Fruit fly (Drosophila melanogaster) whole organism, embryonic: ENCODE results near the gene CG31904.

ENCODE experiments used
- ATbp ChIP-seq: fragments of 200-800 bp; sonication (Bioruptor generic); optimal IDR thresholded peaks from 2 replicates; lab custom pipeline; 2017; ENCODE audit warnings: missing biosample characterization, mild to moderate bottlenecking, missing genetic modification characterization, missing genetic modification reagents
- Antp ChIP-seq: fragments of 200-800 bp; sonication (Bioruptor generic); optimal IDR thresholded peaks from 3 replicates; lab custom pipeline; 2016; ENCODE audit warnings: missing biosample characterization, missing genetic modification characterization
- Atf3 ChIP-seq: fragments of 200-800 bp; sonication (Bioruptor generic); optimal IDR thresholded peaks from 3 replicates; lab custom pipeline; 2016; ENCODE audit warnings: missing biosample characterization, missing genetic modification characterization
- BEAF-32 ChIP-seq: fragments of 200-800 bp; sonication (Bioruptor generic); optimal IDR thresholded peaks from 3 replicates; lab custom pipeline; 2017; ENCODE audit warnings: missing biosample characterization, missing genetic modification characterization, mild to moderate bottlenecking, moderate library complexity, missing genetic modification reagents
- Blimp-1 ChIP-seq: fragments of 200-800 bp; sonication (Bioruptor generic); optimal IDR thresholded peaks from 3 replicates; lab custom pipeline; 2018; ENCODE audit warnings: missing biosample characterization, missing genetic modification characterization, mild to moderate bottlenecking, moderate library complexity, missing genetic modification reagents
- CG10366 ChIP-seq: fragments of 200-800 bp; sonication (Bioruptor generic); IDR thresholded peaks from 2 replicates; pipeline ENCODE4 v1.3.6; 2022; ENCODE audit warnings: missing biosample characterization, missing genetic modification characterization
- CG10431 ChIP-seq: fragments of 200-800 bp; sonication (Bioruptor generic); optimal IDR thresholded peaks from 3 replicates; lab custom pipeline; 2018; ENCODE audit warnings: missing biosample characterization, mild to moderate bottlenecking, missing genetic modification characterization
- CG11247 ChIP-seq: fragments of 200-800 bp; sonication (Bioruptor generic); IDR thresholded peaks from 2 replicates; pipeline ENCODE4 v1.3.6; 2022; ENCODE audit warnings: missing biosample characterization, missing genetic modification characterization
- CG12659 ChIP-seq: fragments of 200-800 bp; sonication (Bioruptor generic); optimal IDR thresholded peaks from 3 replicates; lab custom pipeline; 2017; ENCODE audit warnings: mild to moderate bottlenecking, missing biosample characterization, missing genetic modification reagents, missing genetic modification characterization
- CG13123 ChIP-seq: fragments of 200-800 bp; sonication (Bioruptor generic); optimal IDR thresholded peaks from 2 replicates; lab custom pipeline; 2016; ENCODE audit warnings: missing biosample characterization, missing genetic modification characterization
- CG15601 ChIP-seq: fragments of 200-800 bp; sonication (Bioruptor generic); optimal IDR thresholded peaks from 3 replicates; lab custom pipeline; 2019; ENCODE audit warnings: missing biosample characterization, mild to moderate bottlenecking, missing genetic modification characterization, moderate library complexity
- CG2116 ChIP-seq: fragments of 200-800 bp; sonication (Bioruptor generic); optimal IDR thresholded peaks from 3 replicates; lab custom pipeline; 2018; ENCODE audit warnings: missing biosample characterization, mild to moderate bottlenecking, missing genetic modification characterization
- CG2875 ChIP-seq: fragments of 200-800 bp; sonication (Bioruptor generic); optimal IDR thresholded peaks from 2 replicates; lab custom pipeline; 2017; ENCODE audit warnings: missing biosample characterization, mild to moderate bottlenecking, missing genetic modification characterization, missing genetic modification reagents
- CG4424 ChIP-seq: fragments of 200-800 bp; sonication (Bioruptor generic); optimal IDR thresholded peaks from 3 replicates; lab custom pipeline; 2016; ENCODE audit warnings: missing biosample characterization, missing genetic modification characterization
- CG4854 ChIP-seq: fragments of 200-800 bp; sonication (Bioruptor generic); optimal IDR thresholded peaks from 2 replicates; lab custom pipeline; 2016; ENCODE audit warnings: missing biosample characterization, missing genetic modification characterization, inconsistent platforms
- CG6654 ChIP-seq: fragments of 200-800 bp; sonication (Bioruptor generic); optimal IDR thresholded peaks from 2 replicates; lab custom pipeline; 2017; ENCODE audit warnings: missing biosample characterization, mild to moderate bottlenecking, missing genetic modification characterization
- CG7839 ChIP-seq: fragments of 200-800 bp; sonication (Bioruptor generic); optimal IDR thresholded peaks from 3 replicates; lab custom pipeline; 2018; ENCODE audit warnings: missing biosample characterization, mild to moderate bottlenecking, missing genetic modification characterization, moderate library complexity
- CG9215 ChIP-seq: fragments of 200-800 bp; sonication (Bioruptor generic); IDR thresholded peaks from 2 replicates; pipeline ENCODE4 v1.3.6; 2022; ENCODE audit warnings: missing biosample characterization, missing genetic modification characterization
- CHES-1-like ChIP-seq: fragments of 200-800 bp; sonication (Bioruptor generic); optimal IDR thresholded peaks from 2 replicates; lab custom pipeline; 2016; ENCODE audit warnings: missing biosample characterization, missing genetic modification characterization
- CrebB ChIP-seq: fragments of 200-800 bp; sonication (Bioruptor generic); optimal IDR thresholded peaks from 3 replicates; lab custom pipeline; 2018; ENCODE audit warnings: missing biosample characterization, mild to moderate bottlenecking, missing genetic modification characterization
- D ChIP-seq, 2 experiments: fragments of 200-800 bp in 1 of 2; fragments of >200 bp in 1 of 2; sonication (Bioruptor generic) in 1 of 2; optimal IDR thresholded peaks; 2 replicates in 1 of 2; 3 replicates in 1 of 2; lab custom pipeline; 2017; ENCODE audit warnings: mild to moderate bottlenecking in 1 of 2, missing biosample characterization in 1 of 2, missing genetic modification characterization in 1 of 2, missing genetic modification reagents in 1 of 2
- Elba2 ChIP-seq: fragments of 200-800 bp; sonication (Bioruptor generic); optimal IDR thresholded peaks from 3 replicates; lab custom pipeline; 2016; ENCODE audit warnings: missing biosample characterization, missing genetic modification characterization
- Ets97D ChIP-seq: fragments of 200-800 bp; sonication (Bioruptor generic); optimal IDR thresholded peaks from 3 replicates; lab custom pipeline; 2016; ENCODE audit warnings: missing biosample characterization, missing genetic modification characterization
- Fer2 ChIP-seq: fragments of 200-800 bp; sonication (Bioruptor generic); optimal IDR thresholded peaks from 2 replicates; lab custom pipeline; 2018; ENCODE audit warnings: missing biosample characterization, mild to moderate bottlenecking, missing genetic modification characterization, moderate library complexity
- Hmx ChIP-seq: fragments of 200-800 bp; sonication (Bioruptor generic); optimal IDR thresholded peaks from 2 replicates; lab custom pipeline; 2016; ENCODE audit warnings: missing biosample characterization, missing genetic modification characterization
- Jarid2 ChIP-seq: fragments of 200-800 bp; sonication (Bioruptor generic); optimal IDR thresholded peaks from 3 replicates; lab custom pipeline; 2017; ENCODE audit warnings: mild to moderate bottlenecking, missing biosample characterization, missing genetic modification reagents, missing genetic modification characterization
- MTF-1 ChIP-seq: fragments of 200-800 bp; sonication (Bioruptor generic); optimal IDR thresholded peaks from 2 replicates; lab custom pipeline; 2018; ENCODE audit warnings: missing biosample characterization, mild to moderate bottlenecking, missing genetic modification characterization, borderline replicate concordance
- Max ChIP-seq: fragments of 200-800 bp; sonication (Bioruptor generic); optimal IDR thresholded peaks from 2 replicates; lab custom pipeline; 2016; ENCODE audit warnings: missing biosample characterization, mild to moderate bottlenecking, missing genetic modification characterization
- Nf-YA ChIP-seq: fragments of 200-800 bp; sonication (Bioruptor generic); IDR thresholded peaks from 2 replicates; pipeline ENCODE4 v1.3.6; 2022; ENCODE audit warnings: missing biosample characterization, missing genetic modification characterization
- Sry-δ ChIP-seq: fragments of 200-800 bp; sonication (Bioruptor generic); optimal IDR thresholded peaks from 2 replicates; lab custom pipeline; 2016; ENCODE audit warnings: missing biosample characterization, missing genetic modification characterization
- ase ChIP-seq: fragments of 200-800 bp; sonication (Bioruptor generic); IDR thresholded peaks from 3 replicates; pipeline ENCODE4 v1.3.6; 2022; ENCODE audit warnings: missing biosample characterization, missing genetic modification characterization
- ash1 ChIP-seq: fragments of 200-800 bp; sonication (Bioruptor generic); optimal IDR thresholded peaks from 2 replicates; lab custom pipeline; 2018; ENCODE audit warnings: missing biosample characterization, mild to moderate bottlenecking, missing genetic modification characterization
- danr ChIP-seq: fragments of 200-800 bp; sonication (Bioruptor generic); IDR thresholded peaks from 2 replicates; pipeline ENCODE4 v1.3.6; 2022; ENCODE audit warnings: missing biosample characterization, missing genetic modification characterization
- disco-r ChIP-seq: fragments of 200-800 bp; sonication (Bioruptor generic); optimal IDR thresholded peaks from 2 replicates; lab custom pipeline; 2016; ENCODE audit warnings: missing biosample characterization, missing genetic modification characterization
- eyg ChIP-seq: fragments of 200-800 bp; sonication (Bioruptor generic); optimal IDR thresholded peaks from 3 replicates; lab custom pipeline; 2016; ENCODE audit warnings: missing biosample characterization, missing genetic modification characterization
- gt ChIP-seq: fragments of 200-800 bp; sonication (Bioruptor generic); IDR thresholded peaks from 2 replicates; pipeline ENCODE4 v1.3.6; 2022; ENCODE audit warnings: missing biosample characterization, missing genetic modification characterization
- her ChIP-seq: fragments of 200-800 bp; sonication (Bioruptor generic); optimal IDR thresholded peaks from 2 replicates; lab custom pipeline; 2016; ENCODE audit warnings: missing biosample characterization, missing genetic modification characterization
- kay ChIP-seq: fragments of 200-800 bp; sonication (Bioruptor generic); optimal IDR thresholded peaks from 2 replicates; lab custom pipeline; 2016; ENCODE audit warnings: missing biosample characterization, missing genetic modification characterization
- klu ChIP-seq: fragments of 200-800 bp; sonication (Bioruptor generic); IDR thresholded peaks from 2 replicates; pipeline ENCODE4 v1.3.6; 2022; ENCODE audit warnings: missing biosample characterization, missing genetic modification characterization
- lola ChIP-seq, 3 experiments: fragments of >200 bp in 2 of 3; fragments of 200-800 bp in 1 of 3; sonication (Bioruptor generic) in 1 of 3; optimal IDR thresholded peaks; 2 replicates each; lab custom pipeline; 2017 to 2019; ENCODE audit warnings: missing biosample characterization in 3 of 3, missing genetic modification characterization in 3 of 3, mild to moderate bottlenecking in 1 of 3, moderate library complexity in 1 of 3
- odd ChIP-seq: fragments of 200-800 bp; sonication (Bioruptor generic); optimal IDR thresholded peaks from 2 replicates; lab custom pipeline; 2017; ENCODE audit warnings: missing biosample characterization, mild to moderate bottlenecking, missing genetic modification characterization
- p53 ChIP-seq: fragments of 200-800 bp; sonication (Bioruptor generic); optimal IDR thresholded peaks from 2 replicates; lab custom pipeline; 2016; ENCODE audit warnings: missing biosample characterization, missing genetic modification characterization
- row ChIP-seq: fragments of 200-800 bp; sonication (Bioruptor generic); IDR thresholded peaks from 3 replicates; pipeline ENCODE4 v1.3.6; 2022; ENCODE audit warnings: missing biosample characterization, missing genetic modification characterization
- slp2 ChIP-seq: fragments of 200-800 bp; sonication (Bioruptor generic); optimal IDR thresholded peaks from 2 replicates; lab custom pipeline; 2016; ENCODE audit warnings: missing biosample characterization, missing genetic modification characterization
- sna ChIP-seq: fragments of 200-800 bp; sonication (Bioruptor generic); IDR thresholded peaks from 2 replicates; pipeline ENCODE4 v1.3.6; 2022; ENCODE audit warnings: missing biosample characterization, missing genetic modification characterization; ENCODE audit not compliant: partially characterized antibody
- tll ChIP-seq, 2 experiments: fragments of 200-800 bp in 1 of 2; fragments of >200 bp in 1 of 2; sonication (Bioruptor generic) in 1 of 2; optimal IDR thresholded peaks; 2 replicates each; lab custom pipeline; 2017 to 2019; ENCODE audit warnings: missing biosample characterization in 2 of 2, missing genetic modification characterization in 2 of 2, mild to moderate bottlenecking in 1 of 2, moderate library complexity in 1 of 2
- tx ChIP-seq: fragments of 200-800 bp; sonication (Bioruptor generic); optimal IDR thresholded peaks from 2 replicates; lab custom pipeline; 2016; ENCODE audit warnings: missing biosample characterization, missing genetic modification characterization
- zen ChIP-seq: fragments of 200-800 bp; sonication (Bioruptor generic); optimal IDR thresholded peaks from 3 replicates; lab custom pipeline; 2018; ENCODE audit warnings: missing biosample characterization, mild to moderate bottlenecking, missing genetic modification characterization, moderate library complexity

CG31904 gene

DNA sequence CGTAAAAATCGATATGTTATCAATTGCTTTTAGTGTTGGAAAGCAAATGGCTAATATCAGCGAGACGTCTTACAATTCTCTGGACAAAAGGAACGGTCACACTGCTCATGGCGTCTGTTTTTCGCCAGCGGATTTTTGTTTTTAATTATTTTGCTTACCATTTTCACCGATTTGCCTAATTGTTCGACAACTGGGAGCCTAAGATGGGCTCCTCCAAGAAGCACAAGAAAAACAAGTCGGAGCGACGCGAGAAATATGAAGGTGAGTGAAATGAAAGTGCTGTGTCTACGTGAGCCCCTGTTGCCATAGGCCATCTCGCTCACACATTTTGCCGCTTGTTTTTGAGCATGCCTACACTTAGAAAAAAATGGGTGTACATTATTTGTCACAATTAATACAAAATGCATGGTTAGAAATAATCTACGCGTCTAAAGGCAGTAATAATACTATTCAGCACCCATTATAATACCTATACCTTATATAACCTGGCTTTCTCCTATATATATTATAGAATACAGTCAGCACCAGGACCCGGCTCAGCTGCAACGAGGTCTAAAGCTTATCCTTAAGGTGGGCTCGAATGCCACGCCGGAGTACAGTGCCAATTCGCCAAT is 44.3 kb upstream of the CG31904 start, which contains the start of gene Brd7-9 (continued):
- peak; percentile 43 for TF ChIP-seq sna (GFP tag; lab: Robert Waterston, UW)
- TF ChIP-seq ase (GFP tag; lab: Robert Waterston, UW), result peak; percentile 80; the same call in 2 of the 3 replicates
- peak; percentile 46 for TF ChIP-seq CG2116
- peak; percentile 79 for TF ChIP-seq ATbp (GFP tag; lab: Kevin White, UChicago)
- peak in 1 of 3 experiments; percentile 54 for TF ChIP-seq lola (GFP tag; optimal IDR thresholded peaks at IDR 0.05; lab: Kevin White, UChicago)
- no peak for TF ChIP-seq D (optimal IDR thresholded peaks at IDR 0.05; lab: Kevin White, UChicago)
- peak; percentile 61 for TF ChIP-seq D (GFP tag; optimal IDR thresholded peaks at IDR 0.05; lab: Kevin White, UChicago)
- TF ChIP-seq CG4854 (GFP tag; lab: Kevin White, UChicago), result no peak
- TF ChIP-seq CG4424 (GFP tag; lab: Kevin White, UChicago), result peak; percentile 73
- TF ChIP-seq CG7839 (tag; lab: Kevin White, UChicago), result peak; percentile 78
- no peak for TF ChIP-seq gt (GFP tag; lab: Robert Waterston, UW)
- TF ChIP-seq BEAF-32, result peak; percentile 51
- TF ChIP-seq Nf-YA (GFP tag; lab: Robert Waterston, UW), result peak; percentile 37; the same call in 1 of the 2 replicates
- no peak for TF ChIP-seq Elba2
- peak; percentile 71 for TF ChIP-seq Blimp-1 (GFP tag; lab: Kevin White, UChicago)
- TF ChIP-seq row, result peak; percentile 65
- TF ChIP-seq CG2875 (GFP tag; lab: Kevin White, UChicago), result peak; percentile 70
- peak; percentile 10 for TF ChIP-seq ash1 (GFP tag; lab: Kevin White, UChicago)
- peak; percentile 55 for TF ChIP-seq MTF-1 (GFP tag; lab: Kevin White, UChicago)
- TF ChIP-seq kay (GFP tag; lab: Kevin White, UChicago), result peak; percentile 44
- TF ChIP-seq CG12659 (GFP tag; lab: Kevin White, UChicago), result peak; percentile 62
- TF ChIP-seq Max, result peak; percentile 58
- TF ChIP-seq CG11247 (GFP tag; lab: Robert Waterston, UW), result peak; percentile 80
- peak; percentile 28 for TF ChIP-seq Atf3 (GFP tag; lab: Kevin White, UChicago)
- TF ChIP-seq Hmx (GFP tag; lab: Kevin White, UChicago), result peak; percentile 11
- TF ChIP-seq Fer2, result peak; percentile 10
- TF ChIP-seq tx (GFP tag; lab: Kevin White, UChicago), result no peak
- 0 out of 2 replicates have a peak, but pooled peaks have one; percentile 22 for TF ChIP-seq CG9215
- peak; percentile 50 for TF ChIP-seq danr (GFP tag; lab: Robert Waterston, UW)
- peak; percentile 18 for TF ChIP-seq CG6654 (GFP tag; lab: Kevin White, UChicago)
- TF ChIP-seq Antp (GFP tag; lab: Kevin White, UChicago), result peak; percentile 52
- TF ChIP-seq zen (tag; lab: Kevin White, UChicago), result peak; percentile 38
- TF ChIP-seq eyg (GFP tag; lab: Kevin White, UChicago), result peak; percentile 50
- peak; percentile 21 for TF ChIP-seq CG13123 (GFP tag; lab: Kevin White, UChicago)
- TF ChIP-seq disco-r, result peak; percentile 26
- TF ChIP-seq Ets97D, result peak; percentile 14
- TF ChIP-seq CG15601 (tag; lab: Kevin White, UChicago), result peak; percentile 37
- TF ChIP-seq tll (GFP tag; optimal IDR thresholded peaks at IDR 0.05; lab: Kevin White, UChicago), result no peak
- peak; percentile 38 for TF ChIP-seq Sry-δ (GFP tag; lab: Kevin White, UChicago)
- TF ChIP-seq klu (GFP tag; lab: Robert Waterston, UW), result peak; percentile 47; the same call in 1 of the 2 replicates
- TF ChIP-seq CHES-1-like, result peak; percentile 25
- TF ChIP-seq CG10431 (GFP tag; lab: Kevin White, UChicago), result no peak
- TF ChIP-seq p53 (GFP tag; lab: Kevin White, UChicago), result no peak
- peak; percentile 12 for TF ChIP-seq Jarid2 (GFP tag; lab: Kevin White, UChicago)
- peak; percentile 73 for TF ChIP-seq CG10366 (GFP tag; lab: Robert Waterston, UW)
- TF ChIP-seq odd (GFP tag; lab: Kevin White, UChicago), result peak; percentile 63
- TF ChIP-seq her, result peak; percentile 34
- peak; percentile 12 for TF ChIP-seq CrebB (tag; lab: Kevin White, UChicago)
- TF ChIP-seq slp2 (GFP tag; lab: Kevin White, UChicago), result peak; percentile 57
